Fruit fly (Drosophila melanogaster): Measurements from ENCODE around the gene TBC1D23.

Gene TBC1D23

DNA sequence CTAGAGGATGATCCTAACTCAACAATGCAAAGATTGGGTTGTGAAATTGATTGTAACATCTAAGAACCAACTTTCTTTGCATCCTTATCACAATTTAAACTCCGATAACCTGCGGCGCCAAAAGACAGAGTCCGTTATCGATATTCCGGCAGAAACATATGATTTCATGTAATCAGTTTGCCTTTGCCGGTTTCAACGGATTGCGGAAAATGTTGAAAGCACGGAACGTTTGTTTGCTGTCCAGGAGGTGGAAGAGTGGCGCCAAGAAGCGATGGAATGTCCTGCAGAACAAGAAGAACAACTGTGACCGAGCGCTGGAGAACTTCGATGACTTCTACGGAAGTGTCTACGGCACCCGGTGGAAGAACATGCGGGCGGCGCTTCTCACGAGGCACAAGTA lies 18.5 kb downstream of the TBC1D23 start (continued):
- no peak for TF ChIP-seq CG3847 (GFP tag; IDR thresholded peaks at IDR 0.05)
- no peak for TF ChIP-seq CG11695 (GFP tag; IDR thresholded peaks at IDR 0.05)
- no peak for TF ChIP-seq Neu2 (GFP tag; optimal IDR thresholded peaks at IDR 0.05; ENCODE audit: borderline replicate concordance)
- no peak for TF ChIP-seq bigmax (GFP tag; optimal IDR thresholded peaks at IDR 0.05)
- no peak for TF ChIP-seq CG2875 (GFP tag; optimal IDR thresholded peaks at IDR 0.05)
- no peak for TF ChIP-seq dmrt11E (tag; optimal IDR thresholded peaks at IDR 0.05)
- TF ChIP-seq Oaz (GFP tag; IDR thresholded peaks at IDR 0.05) = no peak
- TF ChIP-seq CG30020 (tag; optimal IDR thresholded peaks at IDR 0.05) = no peak
- TF ChIP-seq psq (GFP tag; optimal IDR thresholded peaks at IDR 0.05) = no peak
- TF ChIP-seq CG34224 (GFP tag; IDR thresholded peaks at IDR 0.05; ENCODE audit: partially characterized antibody) = peak; percentile 72
- no peak for TF ChIP-seq CG15011 (GFP tag; optimal IDR thresholded peaks at IDR 0.05)
- TF ChIP-seq CG12391 (tag; optimal IDR thresholded peaks at IDR 0.05) = no peak
- no peak for TF ChIP-seq eyg (GFP tag; optimal IDR thresholded peaks at IDR 0.05)
- no peak for TF ChIP-seq ase (GFP tag; IDR thresholded peaks at IDR 0.05)
- no peak for TF ChIP-seq CG14710 (tag; optimal IDR thresholded peaks at IDR 0.05)
- TF ChIP-seq sug (tag; optimal IDR thresholded peaks at IDR 0.05) = no peak
- no peak for TF ChIP-seq CkIIα-i1 (GFP tag; IDR thresholded peaks at IDR 0.05)
- no peak for TF ChIP-seq CG18476 (GFP tag; optimal IDR thresholded peaks at IDR 0.05)
- TF ChIP-seq CG11093 (GFP tag; IDR thresholded peaks at IDR 0.05) = no peak
- TF ChIP-seq CG6654 (GFP tag; optimal IDR thresholded peaks at IDR 0.05) = no peak
- no peak for TF ChIP-seq Spps (tag; optimal IDR thresholded peaks at IDR 0.05)
- no peak for TF ChIP-seq repo (GFP tag; optimal IDR thresholded peaks at IDR 0.05)
- no peak for TF ChIP-seq CG9609 (GFP tag; optimal IDR thresholded peaks at IDR 0.05)
- TF ChIP-seq luna (GFP tag; optimal IDR thresholded peaks at IDR 0.05) = no peak
- no peak for TF ChIP-seq otp (GFP tag; IDR thresholded peaks at IDR 0.05)
- no peak for TF ChIP-seq Poxn (GFP tag; IDR thresholded peaks at IDR 0.05)
- TF ChIP-seq ro (GFP tag; IDR thresholded peaks at IDR 0.05) = no peak
- no peak for TF ChIP-seq bab2 (GFP tag; optimal IDR thresholded peaks at IDR 0.05)
- TF ChIP-seq lab (GFP tag; optimal IDR thresholded peaks at IDR 0.05) = no peak
- peak; percentile 43; the same call in 1 of the 2 replicates for TF ChIP-seq Bgb (GFP tag; IDR thresholded peaks at IDR 0.05; ENCODE audit: partially characterized antibody)
- no peak for TF ChIP-seq CG4404 (GFP tag; IDR thresholded peaks at IDR 0.05)
- no peak for TF ChIP-seq bcd (GFP tag; optimal IDR thresholded peaks at IDR 0.05)
- TF ChIP-seq tgo (GFP tag; IDR thresholded peaks at IDR 0.05) = no peak
- TF ChIP-seq CG7963 (GFP tag; IDR thresholded peaks at IDR 0.05; ENCODE audit: partially characterized antibody) = peak; percentile 53; the same call in 2 of the 3 replicates
- no peak for TF ChIP-seq Med (GFP tag)
- no peak for TF ChIP-seq CG4854 (GFP tag; optimal IDR thresholded peaks at IDR 0.05)
- no peak for TF ChIP-seq B-H1 (GFP tag; IDR thresholded peaks at IDR 0.05)
- TF ChIP-seq CG4707 (GFP tag; optimal IDR thresholded peaks at IDR 0.05) = no peak
- TF ChIP-seq CG15601 (tag; optimal IDR thresholded peaks at IDR 0.05) = peak; percentile 19
- TF ChIP-seq chinmo (GFP tag; IDR thresholded peaks at IDR 0.05; ENCODE audit: partially characterized antibody) = 0 out of 4 replicates have a peak, but pooled peaks have one; percentile 58
- TF ChIP-seq run (tag; optimal IDR thresholded peaks at IDR 0.05) = no peak
- TF ChIP-seq nom (GFP tag; optimal IDR thresholded peaks at IDR 0.05) = no peak
- no peak for TF ChIP-seq tio (GFP tag; optimal IDR thresholded peaks at IDR 0.05)
- TF ChIP-seq ato (GFP tag; IDR thresholded peaks at IDR 0.05; ENCODE audit: partially characterized antibody) = peak; percentile 31; the same call in 1 of the 2 replicates
- TF ChIP-seq ara (GFP tag; IDR thresholded peaks at IDR 0.05) = no peak
- TF ChIP-seq CG18619 (GFP tag; optimal IDR thresholded peaks at IDR 0.05) = no peak
- TF ChIP-seq unc-4 (GFP tag; IDR thresholded peaks at IDR 0.05; ENCODE audit: partially characterized antibody) = peak; percentile 64
- no peak for TF ChIP-seq CG8478 (optimal IDR thresholded peaks at IDR 0.05)
- TF ChIP-seq CG4282 (GFP tag; optimal IDR thresholded peaks at IDR 0.05) = no peak
- TF ChIP-seq CG14050 (GFP tag; IDR thresholded peaks at IDR 0.05) = no peak
- no peak for TF ChIP-seq CG11247 (GFP tag; IDR thresholded peaks at IDR 0.05)
- no peak for TF ChIP-seq CG7839 (tag; optimal IDR thresholded peaks at IDR 0.05)

Measured in whole organism, embryonic.